Fruit fly (Drosophila melanogaster): ENCODE results near the gene CG16721.
A peak's percentile ranks its signal among the peaks of the same experiment; 100 is the strongest.

The CG16721 gene

DNA sequence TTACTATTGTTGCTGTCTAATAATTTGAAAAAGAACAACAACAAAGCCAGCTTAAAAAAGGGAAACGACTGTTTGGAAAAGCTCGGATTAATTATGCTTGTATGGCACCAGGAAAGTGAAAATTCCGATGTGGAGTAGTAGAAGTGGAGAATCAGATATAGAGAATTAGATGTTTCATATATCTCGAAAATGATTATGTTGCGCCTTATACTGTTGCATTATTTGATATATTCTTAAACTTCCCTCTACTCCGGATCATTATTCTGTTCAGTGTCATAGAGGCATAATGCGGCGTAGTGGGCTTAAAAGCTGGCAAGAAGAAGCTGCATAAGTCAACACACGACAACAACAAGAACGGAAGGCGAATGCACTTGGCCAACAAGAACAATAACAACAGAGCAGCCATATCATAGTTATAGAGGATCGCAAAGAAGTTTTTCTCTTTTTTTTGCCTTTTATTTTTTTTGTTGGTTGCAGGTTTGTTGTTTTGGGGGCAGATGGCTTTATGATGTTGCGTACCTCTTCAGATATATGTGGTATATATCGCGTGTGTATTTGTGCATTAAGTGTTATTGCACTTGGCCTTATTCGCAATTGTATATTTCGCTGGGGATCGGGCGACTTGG is 46.2 kb downstream of the CG16721 start (continued):
- TF ChIP-seq CG14441 (GFP tag; IDR thresholded peaks at IDR 0.05) (peak; percentile 42; the same call in 1 of the 2 replicates), ara (GFP tag; IDR thresholded peaks at IDR 0.05) (peak; percentile 45; the same call in 1 of the 2 replicates), prd (optimal IDR thresholded peaks at IDR 0.05) (no peak), prd (GFP tag; IDR thresholded peaks at IDR 0.05) (peak; percentile 32; the same call in 1 of the 3 replicates), Poxn (GFP tag; IDR thresholded peaks at IDR 0.05) (no peak), peb (GFP tag; IDR thresholded peaks at IDR 0.05) (0 out of 2 replicates have a peak, but pooled peaks have one; percentile 6), CG34422 (GFP tag; IDR thresholded peaks at IDR 0.05) (peak; percentile 41; the same call in 1 of the 3 replicates), shn (GFP tag; optimal IDR thresholded peaks at IDR 0.05) (no peak), CG7357 (GFP tag; IDR thresholded peaks at IDR 0.05) (0 out of 3 replicates have a peak, but pooled peaks have one; percentile 17), vvl (GFP tag; IDR thresholded peaks at IDR 0.05) (peak; percentile 56), Blimp-1 (GFP tag; optimal IDR thresholded peaks at IDR 0.05) (peak; percentile 41), Xrp1 (GFP tag; IDR thresholded peaks at IDR 0.05) (peak; percentile 56), bsh (GFP tag; optimal IDR thresholded peaks at IDR 0.05) (peak; percentile 18 to 38), Side (GFP tag; optimal IDR thresholded peaks at IDR 0.05) (no peak), sens (GFP tag) (peak; percentile 77), zfh1 (GFP tag; IDR thresholded peaks at IDR 0.05) (0 out of 3 replicates have a peak, but pooled peaks have one; percentile 42), CG12391 (tag; optimal IDR thresholded peaks at IDR 0.05) (no peak), Oaz (GFP tag; IDR thresholded peaks at IDR 0.05) (0 out of 2 replicates have a peak, but pooled peaks have one; percentile 16), CG12659 (GFP tag; optimal IDR thresholded peaks at IDR 0.05) (no peak), ci (GFP tag; IDR thresholded peaks at IDR 0.05) (peak; percentile 73), dysf (GFP tag; IDR thresholded peaks at IDR 0.05) (0 out of 3 replicates have a peak, but pooled peaks have one; percentile 26), CG18262 (tag; optimal IDR thresholded peaks at IDR 0.05) (peak; percentile 21), CG2712 (tag; optimal IDR thresholded peaks at IDR 0.05) (peak; percentile 37)

DNA sequence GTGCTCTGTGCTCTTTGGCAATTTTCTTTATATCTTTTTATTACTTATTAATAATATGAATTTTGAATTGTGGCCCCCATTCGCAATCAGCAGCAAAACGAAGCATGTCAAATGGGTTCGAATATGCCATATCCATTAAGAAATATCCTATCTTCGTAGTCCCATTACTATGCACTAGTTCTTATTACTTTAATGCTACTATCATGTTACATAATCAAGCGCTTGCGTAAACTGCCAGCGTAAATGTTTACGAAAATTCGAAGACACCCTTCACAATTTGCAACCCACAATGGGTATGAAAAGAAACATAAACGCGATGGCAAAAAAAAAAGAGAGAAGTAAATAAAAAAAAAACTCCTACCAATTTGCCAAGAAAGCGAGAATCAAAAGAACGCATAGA is 47.0 kb downstream of the CG16721 start:
- TF ChIP-seq CG8281 (tag; optimal IDR thresholded peaks at IDR 0.05), result no peak
- peak; percentile 21 for TF ChIP-seq Med (GFP tag)
- TF ChIP-seq Drgx (GFP tag; IDR thresholded peaks at IDR 0.05), result peak; percentile 62; the same call in 1 of the 2 replicates
- TF ChIP-seq Pdp1 (GFP tag; optimal IDR thresholded peaks at IDR 0.05), result peak in 1 of 2 experiments; percentile 68
- TF ChIP-seq D19B (GFP tag; optimal IDR thresholded peaks at IDR 0.05), result peak; percentile 27
- no peak for TF ChIP-seq CG2129 (GFP tag; IDR thresholded peaks at IDR 0.05; ENCODE audit: partially characterized antibody)

DNA sequence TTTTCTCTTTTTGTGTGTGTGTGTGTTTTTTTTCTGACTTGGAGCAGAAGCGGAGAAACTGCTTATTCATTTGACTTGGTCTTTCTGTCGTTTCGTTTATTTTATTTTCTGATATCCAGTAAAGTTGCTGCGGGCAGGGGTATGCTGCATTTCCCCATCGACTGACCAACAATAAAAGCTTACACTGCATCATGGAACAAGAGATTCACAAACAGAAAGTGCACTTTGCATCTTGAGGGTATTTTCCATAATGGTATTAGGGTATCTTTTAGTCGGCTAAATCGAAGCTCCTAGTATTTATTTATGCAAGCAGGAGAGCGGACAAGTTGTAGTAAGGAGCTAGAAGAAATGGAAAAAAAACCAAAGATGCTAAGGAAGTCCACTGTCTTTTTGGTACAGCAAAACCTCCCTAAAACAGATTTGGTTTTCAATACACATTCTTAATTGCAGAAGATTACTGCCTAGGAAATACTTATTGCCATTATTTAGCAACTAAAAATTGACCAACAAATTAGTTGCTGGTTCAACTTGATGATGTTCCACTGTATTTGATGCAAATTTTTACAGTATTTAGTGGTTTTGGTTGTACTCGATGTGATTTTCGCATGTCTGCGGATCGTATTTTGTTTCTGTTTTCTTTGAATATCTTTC is 52.8 kb downstream of the CG16721 start:
- TF ChIP-seq Gug (GFP tag; IDR thresholded peaks at IDR 0.05), result 0 out of 4 replicates have a peak, but pooled peaks have one; percentile 19
- no peak for TF ChIP-seq CG14014 (GFP tag; IDR thresholded peaks at IDR 0.05)
- peak; percentile 3 for TF ChIP-seq CG2120 (GFP tag; optimal IDR thresholded peaks at IDR 0.05)
- peak; percentile 5 for TF ChIP-seq CG8944 (GFP tag; optimal IDR thresholded peaks at IDR 0.05)
- no peak for TF ChIP-seq Dref (GFP tag; IDR thresholded peaks at IDR 0.05)
- TF ChIP-seq CG10366 (GFP tag; IDR thresholded peaks at IDR 0.05), result peak; percentile 8; the same call in 1 of the 2 replicates
- TF ChIP-seq B-H1 (GFP tag; IDR thresholded peaks at IDR 0.05), result no peak
- TF ChIP-seq dysf (GFP tag; IDR thresholded peaks at IDR 0.05), result 0 out of 3 replicates have a peak, but pooled peaks have one; percentile 5
- TF ChIP-seq pb (GFP tag; optimal IDR thresholded peaks at IDR 0.05), result no peak
- peak; percentile 2 for TF ChIP-seq CG7839 (tag; optimal IDR thresholded peaks at IDR 0.05)
- TF ChIP-seq CG12769 (tag; optimal IDR thresholded peaks at IDR 0.05), result peak; percentile 10
- peak; percentile 82 for TF ChIP-seq Drgx (GFP tag; IDR thresholded peaks at IDR 0.05)
- no peak for TF ChIP-seq bigmax (GFP tag; optimal IDR thresholded peaks at IDR 0.05)
- TF ChIP-seq CG10209 (GFP tag; optimal IDR thresholded peaks at IDR 0.05), result peak; percentile 3
- no peak for TF ChIP-seq dan (GFP tag; IDR thresholded peaks at IDR 0.05)
- no peak for TF ChIP-seq ind (GFP tag; optimal IDR thresholded peaks at IDR 0.05)
- TF ChIP-seq zf30C (GFP tag; optimal IDR thresholded peaks at IDR 0.05), result no peak
- 0 out of 2 replicates have a peak, but pooled peaks have one; percentile 9 for TF ChIP-seq CG6689 (GFP tag; IDR thresholded peaks at IDR 0.05)
- peak; percentile 21; the same call in 1 of the 2 replicates for TF ChIP-seq lmd (GFP tag; IDR thresholded peaks at IDR 0.05)
- TF ChIP-seq mld (GFP tag; IDR thresholded peaks at IDR 0.05; ENCODE audit: partially characterized antibody), result no peak
